Fruit fly (Drosophila melanogaster): Measurements from ENCODE around the gene cocoon.
A peak's percentile ranks its signal among the peaks of the same experiment; 100 is the strongest.

Gene cocoon

dm6 chr3L:15498745-15499144 is 24.8 kb upstream of the cocoon start, which contains the start of gene CG7275 (continued):
- peak; percentile 75 for TF ChIP-seq Ets97D (GFP tag; optimal IDR thresholded peaks at IDR 0.05)
- TF ChIP-seq cad (GFP tag; optimal IDR thresholded peaks at IDR 0.05): no peak
- peak; percentile 57; the same call in 1 of the 3 replicates for TF ChIP-seq CG6791 (GFP tag; IDR thresholded peaks at IDR 0.05; ENCODE audit: partially characterized antibody)
- peak; percentile 52 for TF ChIP-seq Sin3A (optimal IDR thresholded peaks at IDR 0.05)
- TF ChIP-seq CG13287 (GFP tag; IDR thresholded peaks at IDR 0.05; ENCODE audit: partially characterized antibody): peak; percentile 71
- TF ChIP-seq stwl (tag; optimal IDR thresholded peaks at IDR 0.05): peak; percentile 92
- no peak for TF ChIP-seq CG14860 (GFP tag; IDR thresholded peaks at IDR 0.05; ENCODE audit: partially characterized antibody)
- TF ChIP-seq E2f1 (GFP tag; IDR thresholded peaks at IDR 0.05): no peak
- TF ChIP-seq grn (GFP tag; optimal IDR thresholded peaks at IDR 0.05): no peak
- TF ChIP-seq Nf-YC (tag; optimal IDR thresholded peaks at IDR 0.05): no peak
- peak; percentile 71 for TF ChIP-seq YL-1 (GFP tag; optimal IDR thresholded peaks at IDR 0.05)
- TF ChIP-seq sd (tag; optimal IDR thresholded peaks at IDR 0.05): no peak
- no peak for TF ChIP-seq CG11560 (tag; IDR thresholded peaks at IDR 0.05)
- TF ChIP-seq sim (GFP tag; IDR thresholded peaks at IDR 0.05): no peak
- no peak for TF ChIP-seq CG3065 (GFP tag; optimal IDR thresholded peaks at IDR 0.05)
- TF ChIP-seq CG3407 (GFP tag; optimal IDR thresholded peaks at IDR 0.05): no peak
- no peak for TF ChIP-seq CG3163 (GFP tag; optimal IDR thresholded peaks at IDR 0.05)
- peak; percentile 56; the same call in 1 of the 2 replicates for TF ChIP-seq vvl (GFP tag; IDR thresholded peaks at IDR 0.05)
- TF ChIP-seq CG4617 (GFP tag; optimal IDR thresholded peaks at IDR 0.05; ENCODE audit: borderline replicate concordance): peak; percentile 41
- no peak for TF ChIP-seq CG8924 (tag; optimal IDR thresholded peaks at IDR 0.05)
- no peak for TF ChIP-seq yki (optimal IDR thresholded peaks at IDR 0.05)
- TF ChIP-seq chn (GFP tag; optimal IDR thresholded peaks at IDR 0.05): no peak
- no peak for TF ChIP-seq H15 (GFP tag; IDR thresholded peaks at IDR 0.05)
- peak; percentile 35 for TF ChIP-seq HmgZ (tag; optimal IDR thresholded peaks at IDR 0.05)
- no peak for TF ChIP-seq H2.0 (GFP tag; IDR thresholded peaks at IDR 0.05)
- peak; percentile 47 for TF ChIP-seq Myb (GFP tag; optimal IDR thresholded peaks at IDR 0.05)
- peak; percentile 73 for TF ChIP-seq CG3847 (GFP tag; IDR thresholded peaks at IDR 0.05)
- TF ChIP-seq eyg (GFP tag; optimal IDR thresholded peaks at IDR 0.05): no peak
- peak; percentile 46; the same call in 2 of the 3 replicates for TF ChIP-seq knrl (GFP tag; IDR thresholded peaks at IDR 0.05; ENCODE audit: partially characterized antibody)

dm6 chr3L:15497902-15498301 is 24.0 kb upstream of the cocoon start, which contains the start of gene CG7276:
Gene CG7276, plus strand, starts transcription at chr3L:15498202.
- TF ChIP-seq tap (tag; optimal IDR thresholded peaks at IDR 0.05) (no peak), CG33213 (GFP tag; optimal IDR thresholded peaks at IDR 0.05) (no peak), CG2199 (GFP tag; IDR thresholded peaks at IDR 0.05) (no peak), run (tag; optimal IDR thresholded peaks at IDR 0.05) (no peak), dysf (GFP tag; IDR thresholded peaks at IDR 0.05) (no peak), CG1832 (GFP tag; optimal IDR thresholded peaks at IDR 0.05) (no peak), esg (GFP tag; conservative IDR thresholded peaks at IDR 0.05) (no peak), ssp (GFP tag; IDR thresholded peaks at IDR 0.05) (no peak), nau (GFP tag; optimal IDR thresholded peaks at IDR 0.05) (no peak), Mes4 (GFP tag; optimal IDR thresholded peaks at IDR 0.05) (no peak), tgo (GFP tag; IDR thresholded peaks at IDR 0.05) (no peak), Neu2 (GFP tag; optimal IDR thresholded peaks at IDR 0.05; ENCODE audit: borderline replicate concordance) (no peak), D19B (GFP tag; optimal IDR thresholded peaks at IDR 0.05) (no peak), NfI (GFP tag; optimal IDR thresholded peaks at IDR 0.05) (no peak), CG6813 (GFP tag; optimal IDR thresholded peaks at IDR 0.05) (no peak), lov (optimal IDR thresholded peaks at IDR 0.05) (no peak), lov (GFP tag; IDR thresholded peaks at IDR 0.05) (no peak), org-1 (GFP tag; optimal IDR thresholded peaks at IDR 0.05) (no peak)
